Fruit fly (Drosophila melanogaster) whole organism, wandering third instar larva: ENCODE results near the gene CG3558.

Source experiments
- Abd-B ChIP-seq: fragments of >200 bp; optimal IDR thresholded peaks from 2 replicates; lab custom pipeline; 2017; ENCODE audit warnings: missing biosample characterization, missing genetic modification characterization
- CrebA ChIP-seq: fragments of 200-800 bp; sonication (Bioruptor generic); optimal IDR thresholded peaks from 2 replicates; lab custom pipeline; 2016; ENCODE audit warnings: missing biosample characterization, mild to moderate bottlenecking, missing genetic modification characterization, borderline replicate concordance
- Dfd ChIP-seq: fragments of >200 bp; optimal IDR thresholded peaks from 2 replicates; lab custom pipeline; 2017; ENCODE audit warnings: missing biosample characterization, missing genetic modification characterization
- HLH106 ChIP-seq: fragments of 200-800 bp; optimal IDR thresholded peaks from 3 replicates; lab custom pipeline; 2019; ENCODE audit warnings: missing biosample characterization, mild to moderate bottlenecking, missing genetic modification characterization, moderate library complexity
- lola ChIP-seq: fragments of >200 bp; optimal IDR thresholded peaks from 2 replicates; lab custom pipeline; 2017; ENCODE audit warnings: missing biosample characterization, missing genetic modification characterization
- pan ChIP-seq: fragments of >200 bp; optimal IDR thresholded peaks from 2 replicates; lab custom pipeline; 2017
- tai ChIP-seq: sonication (Bioruptor generic); optimal IDR thresholded peaks from 2 replicates; lab custom pipeline; 2016; ENCODE audit warnings: missing biosample characterization, missing genetic modification characterization

- TF ChIP-seq HLH106 (tag; lab: Kevin White, UChicago) (no peak), pan (lab: Kevin White, UChicago) (no peak), Dfd (GFP tag; lab: Kevin White, UChicago) (no peak), lola (no peak), tai (GFP tag; lab: Kevin White, UChicago) (no peak), CrebA (GFP tag; lab: Kevin White, UChicago) (no peak), Abd-B (GFP tag; lab: Kevin White, UChicago) (no peak)
These were observed 25.8 kb upstream of the CG3558 start for dm6 chr2L:2966917-2967316.
